Worm (Caenorhabditis elegans): ENCODE data around the gene ketn-1.

DNA sequence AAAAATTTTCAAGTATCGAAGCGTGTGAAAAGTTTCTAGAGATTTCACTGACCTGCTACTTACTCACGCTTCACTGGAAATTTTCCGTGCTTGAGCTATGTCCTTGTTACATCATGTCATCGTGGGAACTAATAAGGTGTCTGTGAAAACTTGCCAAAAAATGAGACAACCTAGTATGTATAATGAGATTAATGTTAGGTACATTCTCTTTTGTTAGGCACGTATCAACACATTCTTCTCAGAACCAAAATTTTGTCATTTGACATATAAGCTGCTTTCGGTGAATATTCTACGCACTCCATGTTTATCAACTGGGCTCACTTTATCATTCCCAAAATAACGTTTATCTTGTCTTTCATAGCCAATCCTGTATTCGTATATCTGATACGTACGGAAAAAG, 33.6 kb downstream of the ketn-1 start, which contains the start of gene srj-18:
- TF ChIP-seq jun-1 (tag; optimal IDR thresholded peaks at IDR 0.05): no peak
- TF ChIP-seq daf-12 (tag; optimal IDR thresholded peaks at IDR 0.05): no peak
- TF ChIP-seq egl-27 (tag; optimal IDR thresholded peaks at IDR 0.05): no peak
- no peak for TF ChIP-seq elt-2 (tag; optimal IDR thresholded peaks at IDR 0.05)
- no peak for TF ChIP-seq mml-1 (tag; optimal IDR thresholded peaks at IDR 0.05)
